Worm (Caenorhabditis elegans) whole organism, mixed stage, embryonic: Measurements from ENCODE around the gene C01G10.7.

Source experiments
- ceh-39 ChIP-seq: fragments of 150-350 bp; optimal IDR thresholded peaks from 2 replicates; lab custom pipeline; 2014; ENCODE audit warnings: missing biosample characterization, missing genetic modification characterization
- ceh-83 ChIP-seq: fragments of 200-800 bp; sonication (Bioruptor generic); optimal IDR thresholded peaks from 2 replicates; lab custom pipeline; 2018; ENCODE audit warnings: mild to moderate bottlenecking, missing genetic modification characterization, missing compliant biosample characterization
- elt-1 ChIP-seq: sonication (generic microtip); optimal IDR thresholded peaks from 2 replicates; lab custom pipeline; 2017; ENCODE audit warnings: missing genetic modification characterization, mild to moderate bottlenecking, missing compliant biosample characterization, antibody characterized with exemption, moderate library complexity, borderline replicate concordance; ENCODE audit not compliant: insufficient read depth
- ham-2 ChIP-seq: fragments of 200-800 bp; sonication (Bioruptor generic); optimal IDR thresholded peaks from 2 replicates; lab custom pipeline; 2018; ENCODE audit warnings: mild to moderate bottlenecking, missing genetic modification characterization, missing compliant biosample characterization
- lsy-2 ChIP-seq: fragments of 150-350 bp; optimal IDR thresholded peaks from 2 replicates; lab custom pipeline; 2014; ENCODE audit warnings: missing biosample characterization, missing genetic modification characterization
- nhr-28 ChIP-seq: fragments of 150-350 bp; optimal IDR thresholded peaks from 2 replicates; lab custom pipeline; 2014; ENCODE audit warnings: missing biosample characterization, missing genetic modification characterization
- snpc-4 ChIP-seq: fragments of 150-350 bp; optimal IDR thresholded peaks from 2 replicates; lab custom pipeline; 2014; ENCODE audit warnings: missing biosample characterization, missing genetic modification characterization
- unc-120 ChIP-seq: sonication (generic microtip); optimal IDR thresholded peaks from 2 replicates; lab custom pipeline; 2017; ENCODE audit warnings: missing genetic modification characterization, missing compliant biosample characterization; ENCODE audit not compliant: poor library complexity, severe bottlenecking
- unc-62 ChIP-seq: fragments of 150-350 bp; optimal IDR thresholded peaks from 2 replicates; lab custom pipeline; 2014; ENCODE audit warnings: missing biosample characterization, missing genetic modification reagents, missing genetic modification characterization

DNA sequence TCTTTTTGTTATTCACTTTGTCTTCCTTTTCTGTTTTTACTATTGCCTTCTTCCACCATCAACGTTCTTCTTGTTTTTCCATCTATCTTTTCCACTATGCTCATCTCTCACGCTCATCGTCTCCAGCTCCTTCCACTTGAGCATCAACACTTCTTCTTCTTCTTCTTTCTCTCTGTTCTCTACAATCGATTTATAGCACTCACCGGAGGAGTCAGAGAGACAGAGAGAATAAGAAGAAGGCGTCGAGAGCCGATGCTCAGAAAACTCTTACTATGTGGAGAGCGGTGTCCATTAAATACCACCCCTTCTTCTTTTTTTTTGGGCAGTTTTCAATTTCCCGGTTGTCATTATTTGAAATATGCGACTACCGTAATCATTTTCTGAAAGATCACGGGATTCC, 10.6 kb upstream of the C01G10.7 start:
- no peak for TF ChIP-seq nhr-28
- no peak for TF ChIP-seq unc-62 (GFP tag; lab: Kevin White, UChicago)
- no peak for TF ChIP-seq unc-120 (tag; lab: Kevin White, UChicago)
- TF ChIP-seq ceh-39: no peak
- no peak for TF ChIP-seq snpc-4 (tag; lab: Kevin White, UChicago)
- TF ChIP-seq ceh-83: no peak
- no peak for TF ChIP-seq ham-2 (GFP tag; lab: Kevin White, UChicago)
- TF ChIP-seq elt-1 (tag; lab: Kevin White, UChicago): no peak
- TF ChIP-seq lsy-2 (tag; lab: Kevin White, UChicago): no peak
